Fruit fly (Drosophila melanogaster): Measurements from ENCODE around the gene CG14322.

CG14322 gene

DNA sequence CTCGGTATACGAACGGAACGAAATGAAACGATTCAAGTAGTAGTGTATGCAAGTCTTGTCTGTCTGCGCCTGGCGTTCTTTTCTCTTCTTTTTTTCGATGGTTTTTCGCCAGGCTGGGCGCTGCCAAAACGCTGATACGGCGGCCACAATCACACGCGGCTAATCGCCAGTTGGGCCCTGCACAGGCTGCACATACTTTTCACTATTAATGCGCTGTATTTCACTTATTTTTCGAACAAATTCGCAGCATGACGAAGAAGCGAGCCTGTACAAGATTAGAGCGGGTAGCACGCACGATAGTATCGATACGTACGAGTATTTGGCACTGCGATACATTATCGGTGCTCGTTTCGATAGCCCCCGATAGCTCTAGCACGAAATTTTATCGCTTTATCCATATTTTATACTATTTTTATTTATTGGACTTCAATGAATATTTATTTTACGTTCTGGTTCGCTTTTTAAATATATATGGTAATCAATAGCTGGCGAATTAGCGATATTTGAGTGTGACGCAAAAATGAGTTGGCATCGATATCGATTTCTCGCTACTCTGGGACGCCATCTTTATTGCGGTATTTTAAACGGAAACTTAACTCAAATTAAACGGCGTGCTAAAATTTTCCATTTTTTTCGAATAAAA is 70.7 kb downstream of the CG14322 start, which contains the start of gene osa (continued):
- TF ChIP-seq CG9727 (GFP tag; optimal IDR thresholded peaks at IDR 0.05) (peak; percentile 51), pzg (GFP tag; optimal IDR thresholded peaks at IDR 0.05) (peak; percentile 83), CG17612 (GFP tag; IDR thresholded peaks at IDR 0.05) (no peak), CG17328 (GFP tag; IDR thresholded peaks at IDR 0.05) (no peak), CG9817 (tag; optimal IDR thresholded peaks at IDR 0.05) (no peak), CG30020 (tag; optimal IDR thresholded peaks at IDR 0.05) (peak; percentile 39), vfl (GFP tag; optimal IDR thresholded peaks at IDR 0.05) (no peak), Xbp1 (GFP tag; optimal IDR thresholded peaks at IDR 0.05) (peak; percentile 12), ssp (GFP tag; IDR thresholded peaks at IDR 0.05) (no peak), salm (tag; optimal IDR thresholded peaks at IDR 0.05) (no peak), sug (tag; optimal IDR thresholded peaks at IDR 0.05) (peak; percentile 29), Eip74EF (GFP tag; optimal IDR thresholded peaks at IDR 0.05) (no peak), ap (GFP tag; IDR thresholded peaks at IDR 0.05) (no peak), her (GFP tag; optimal IDR thresholded peaks at IDR 0.05) (peak; percentile 98), CG2116 (GFP tag; optimal IDR thresholded peaks at IDR 0.05) (peak; percentile 92), Hey (tag; optimal IDR thresholded peaks at IDR 0.05) (no peak), Atf-2 (GFP tag; optimal IDR thresholded peaks at IDR 0.05) (no peak), CG12236 (GFP tag; optimal IDR thresholded peaks at IDR 0.05) (no peak), Dll (GFP tag; IDR thresholded peaks at IDR 0.05; ENCODE audit: partially characterized antibody) (no peak), CG12155 (GFP tag; optimal IDR thresholded peaks at IDR 0.05) (peak; percentile 90), cwo (GFP tag; optimal IDR thresholded peaks at IDR 0.05) (peak; percentile 13), B-H2 (GFP tag; optimal IDR thresholded peaks at IDR 0.05) (no peak), CG9797 (GFP tag; optimal IDR thresholded peaks at IDR 0.05) (peak; percentile 52), CG4404 (GFP tag; IDR thresholded peaks at IDR 0.05) (no peak), CG3995 (GFP tag; optimal IDR thresholded peaks at IDR 0.05) (no peak), Bgb (GFP tag; IDR thresholded peaks at IDR 0.05; ENCODE audit: partially characterized antibody) (no peak), sob (GFP tag; IDR thresholded peaks at IDR 0.05) (no peak), Fer1 (GFP tag; optimal IDR thresholded peaks at IDR 0.05) (peak; percentile 34), CG13775 (GFP tag; optimal IDR thresholded peaks at IDR 0.05) (peak; percentile 54), CG43689 (GFP tag; IDR thresholded peaks at IDR 0.05) (no peak), CoRest (tag; optimal IDR thresholded peaks at IDR 0.05) (peak; percentile 50), Sin3A (optimal IDR thresholded peaks at IDR 0.05) (peak; percentile 97), Hmr (GFP tag; optimal IDR thresholded peaks at IDR 0.05) (peak; percentile 16), Scr (GFP tag; IDR thresholded peaks at IDR 0.05; ENCODE audit: partially characterized antibody) (no peak), en (GFP tag; optimal IDR thresholded peaks at IDR 0.05) (no peak), cg (GFP tag; optimal IDR thresholded peaks at IDR 0.05) (peak; percentile 5), nmo (GFP tag; optimal IDR thresholded peaks at IDR 0.05) (peak; percentile 64), CG18011 (GFP tag; optimal IDR thresholded peaks at IDR 0.05) (no peak), ab (GFP tag; optimal IDR thresholded peaks at IDR 0.05) (no peak), CG8290 (GFP tag; optimal IDR thresholded peaks at IDR 0.05) (peak; percentile 51), CG8290 (tag; optimal IDR thresholded peaks at IDR 0.05) (no peak), CG1603 (tag; optimal IDR thresholded peaks at IDR 0.05) (peak; percentile 32), cato (GFP tag; optimal IDR thresholded peaks at IDR 0.05; ENCODE audit: borderline replicate concordance) (no peak), CG8924 (tag; optimal IDR thresholded peaks at IDR 0.05) (peak; percentile 30), nau (GFP tag; optimal IDR thresholded peaks at IDR 0.05) (no peak), CG7372 (GFP tag; IDR thresholded peaks at IDR 0.05) (no peak), MTF-1 (GFP tag; optimal IDR thresholded peaks at IDR 0.05; ENCODE audit: borderline replicate concordance) (no peak), btn (GFP tag; optimal IDR thresholded peaks at IDR 0.05) (no peak), CG10462 (GFP tag; optimal IDR thresholded peaks at IDR 0.05) (no peak), CG15269 (tag; optimal IDR thresholded peaks at IDR 0.05) (no peak)
